Fruit fly (Drosophila melanogaster) whole organism, embryonic: ENCODE measurements around the gene CG31122.

Experiments used
- B-H1 ChIP-seq: fragments of 200-800 bp; sonication (Bioruptor generic); IDR thresholded peaks from 3 replicates; pipeline ENCODE4 v1.3.6; 2022; ENCODE audit warnings: missing biosample characterization, missing genetic modification characterization
- BtbVII ChIP-seq: fragments of 200-800 bp; sonication (Bioruptor generic); optimal IDR thresholded peaks from 3 replicates; lab custom pipeline; 2017; ENCODE audit warnings: missing biosample characterization, mild to moderate bottlenecking, missing genetic modification characterization
- Bteb2 ChIP-seq: fragments of 200-800 bp; sonication (Bioruptor generic); optimal IDR thresholded peaks from 2 replicates; lab custom pipeline; 2016; ENCODE audit warnings: missing biosample characterization, missing genetic modification characterization
- CG10543 ChIP-seq: fragments of 200-800 bp; sonication (Bioruptor generic); optimal IDR thresholded peaks from 3 replicates; lab custom pipeline; 2017; ENCODE audit warnings: missing biosample characterization, mild to moderate bottlenecking, missing genetic modification characterization, moderate library complexity
- CG12769 ChIP-seq: fragments of 200-800 bp; sonication (Bioruptor generic); optimal IDR thresholded peaks from 2 replicates; lab custom pipeline; 2019; ENCODE audit warnings: missing biosample characterization, mild to moderate bottlenecking, missing genetic modification characterization, moderate library complexity
- CG13296 ChIP-seq: fragments of 200-800 bp; sonication (Bioruptor generic); optimal IDR thresholded peaks from 3 replicates; lab custom pipeline; 2018; ENCODE audit warnings: missing biosample characterization, mild to moderate bottlenecking, missing genetic modification characterization
- CG14441 ChIP-seq: fragments of 200-800 bp; sonication (Bioruptor generic); IDR thresholded peaks from 2 replicates; pipeline ENCODE4 v1.3.6; 2022; ENCODE audit warnings: missing biosample characterization, missing genetic modification characterization
- CG1602 ChIP-seq: fragments of 200-800 bp; sonication (Bioruptor generic); optimal IDR thresholded peaks from 3 replicates; lab custom pipeline; 2016; ENCODE audit warnings: missing biosample characterization, missing genetic modification characterization
- CG2116 ChIP-seq: fragments of 200-800 bp; sonication (Bioruptor generic); optimal IDR thresholded peaks from 3 replicates; lab custom pipeline; 2018; ENCODE audit warnings: missing biosample characterization, mild to moderate bottlenecking, missing genetic modification characterization
- CG2889 ChIP-seq: fragments of 200-800 bp; sonication (Bioruptor generic); IDR thresholded peaks from 3 replicates; pipeline ENCODE4 v1.3.6; 2022; ENCODE audit warnings: missing biosample characterization, missing genetic modification characterization
- CG31388 ChIP-seq: fragments of 200-800 bp; sonication (Bioruptor generic); optimal IDR thresholded peaks from 2 replicates; lab custom pipeline; 2016; ENCODE audit warnings: missing biosample characterization, missing genetic modification characterization
- CG32772 ChIP-seq: fragments of 200-800 bp; sonication (Bioruptor generic); IDR thresholded peaks from 2 replicates; pipeline ENCODE4 v1.3.6; 2022; ENCODE audit warnings: missing biosample characterization, missing genetic modification characterization
- CG4617 ChIP-seq: fragments of 200-800 bp; sonication (Bioruptor generic); optimal IDR thresholded peaks from 3 replicates; lab custom pipeline; 2016; ENCODE audit warnings: missing biosample characterization, missing genetic modification characterization, borderline replicate concordance
- CG5245 ChIP-seq: fragments of 200-800 bp; sonication (Bioruptor generic); optimal IDR thresholded peaks from 3 replicates; lab custom pipeline; 2016; ENCODE audit warnings: missing biosample characterization, missing genetic modification characterization
- Camta ChIP-seq: fragments of 200-800 bp; sonication (Bioruptor generic); optimal IDR thresholded peaks from 2 replicates; lab custom pipeline; 2016; ENCODE audit warnings: missing biosample characterization, missing genetic modification characterization
- CrebB ChIP-seq: fragments of 200-800 bp; sonication (Bioruptor generic); optimal IDR thresholded peaks from 3 replicates; lab custom pipeline; 2018; ENCODE audit warnings: missing biosample characterization, mild to moderate bottlenecking, missing genetic modification characterization
- Fer2 ChIP-seq: fragments of 200-800 bp; sonication (Bioruptor generic); optimal IDR thresholded peaks from 2 replicates; lab custom pipeline; 2018; ENCODE audit warnings: missing biosample characterization, mild to moderate bottlenecking, missing genetic modification characterization, moderate library complexity
- HmgD ChIP-seq: fragments of 200-800 bp; sonication (Bioruptor generic); optimal IDR thresholded peaks from 3 replicates; lab custom pipeline; 2016; ENCODE audit warnings: missing biosample characterization, missing genetic modification characterization
- Hmr ChIP-seq: fragments of 200-800 bp; sonication (Bioruptor generic); optimal IDR thresholded peaks from 3 replicates; lab custom pipeline; 2017; ENCODE audit warnings: mild to moderate bottlenecking, missing biosample characterization, missing genetic modification reagents, missing genetic modification characterization
- Hsf ChIP-seq: fragments of 200-800 bp; sonication (Bioruptor generic); optimal IDR thresholded peaks from 3 replicates; lab custom pipeline; 2016; ENCODE audit warnings: missing biosample characterization, missing genetic modification characterization
- Rx ChIP-seq: fragments of 200-800 bp; sonication (Bioruptor generic); IDR thresholded peaks from 2 replicates; pipeline ENCODE4 v1.3.6; 2022; ENCODE audit warnings: missing biosample characterization, missing genetic modification characterization
- Sin3A ChIP-seq: fragments of >200 bp; optimal IDR thresholded peaks from 2 replicates; lab custom pipeline; 2018
- Ssrp ChIP-seq: fragments of 200-800 bp; sonication (Bioruptor generic); optimal IDR thresholded peaks from 2 replicates; lab custom pipeline; 2018; ENCODE audit warnings: missing biosample characterization, mild to moderate bottlenecking, missing genetic modification characterization, moderate library complexity
- Usf ChIP-seq: fragments of 200-800 bp; sonication (Bioruptor generic); optimal IDR thresholded peaks from 2 replicates; lab custom pipeline; 2017; ENCODE audit warnings: missing genotype, missing biosample characterization, missing genetic modification characterization
- Xrp1 ChIP-seq: fragments of 200-800 bp; sonication (Bioruptor generic); IDR thresholded peaks from 2 replicates; pipeline ENCODE4 v1.3.6; 2022; ENCODE audit warnings: missing biosample characterization, missing genetic modification characterization
- ac ChIP-seq: fragments of 200-800 bp; sonication (Bioruptor generic); optimal IDR thresholded peaks from 3 replicates; lab custom pipeline; 2017; ENCODE audit warnings: missing biosample characterization, mild to moderate bottlenecking, missing genetic modification characterization
- aop ChIP-seq: fragments of 200-800 bp; sonication (Bioruptor generic); IDR thresholded peaks from 2 replicates; pipeline ENCODE4 v1.3.6; 2022; ENCODE audit warnings: missing biosample characterization, missing genetic modification characterization
- bigmax ChIP-seq: fragments of 200-800 bp; sonication (Bioruptor generic); optimal IDR thresholded peaks from 2 replicates; lab custom pipeline; 2018; ENCODE audit warnings: missing biosample characterization, mild to moderate bottlenecking, missing genetic modification characterization
- btn ChIP-seq: fragments of 200-800 bp; sonication (Bioruptor generic); optimal IDR thresholded peaks from 2 replicates; lab custom pipeline; 2016; ENCODE audit warnings: missing biosample characterization, missing genetic modification characterization
- croc ChIP-seq: fragments of 200-800 bp; sonication (Bioruptor generic); conservative IDR thresholded peaks from 3 replicates; pipeline ENCODE4 v1.3.6; 2022; ENCODE audit warnings: missing biosample characterization, missing genetic modification characterization
- dan ChIP-seq: fragments of 200-800 bp; sonication (Bioruptor generic); IDR thresholded peaks from 2 replicates; pipeline ENCODE4 v1.3.6; 2022; ENCODE audit warnings: missing biosample characterization, missing genetic modification characterization
- danr ChIP-seq: fragments of 200-800 bp; sonication (Bioruptor generic); IDR thresholded peaks from 2 replicates; pipeline ENCODE4 v1.3.6; 2022; ENCODE audit warnings: missing biosample characterization, missing genetic modification characterization
- disco-r ChIP-seq: fragments of 200-800 bp; sonication (Bioruptor generic); optimal IDR thresholded peaks from 2 replicates; lab custom pipeline; 2016; ENCODE audit warnings: missing biosample characterization, missing genetic modification characterization
- dmrt11E ChIP-seq: fragments of 200-800 bp; sonication (Bioruptor generic); optimal IDR thresholded peaks from 3 replicates; lab custom pipeline; 2018; ENCODE audit warnings: missing biosample characterization, mild to moderate bottlenecking, missing genetic modification characterization, moderate library complexity
- ems ChIP-seq: fragments of 200-800 bp; sonication (Bioruptor generic); optimal IDR thresholded peaks from 3 replicates; lab custom pipeline; 2016; ENCODE audit warnings: missing biosample characterization, missing genetic modification characterization
- hbn ChIP-seq: fragments of 200-800 bp; sonication (Bioruptor generic); IDR thresholded peaks from 2 replicates; pipeline ENCODE4 v1.3.6; 2022; ENCODE audit warnings: missing biosample characterization, missing genetic modification characterization; ENCODE audit not compliant: partially characterized antibody
- kay ChIP-seq: fragments of 200-800 bp; sonication (Bioruptor generic); optimal IDR thresholded peaks from 2 replicates; lab custom pipeline; 2016; ENCODE audit warnings: missing biosample characterization, missing genetic modification characterization
- mld ChIP-seq: fragments of 200-800 bp; sonication (Bioruptor generic); IDR thresholded peaks from 3 replicates; pipeline ENCODE4 v1.3.6; 2022; ENCODE audit warnings: missing biosample characterization, missing genetic modification characterization; ENCODE audit not compliant: partially characterized antibody
- nom ChIP-seq: fragments of 200-800 bp; sonication (Bioruptor generic); optimal IDR thresholded peaks from 2 replicates; lab custom pipeline; 2017; ENCODE audit warnings: missing biosample characterization, missing genetic modification characterization, mild to moderate bottlenecking, moderate library complexity, missing genetic modification reagents
- pan ChIP-seq, 4 experiments: fragments of >200 bp in 3 of 4; fragments of 200-800 bp in 1 of 4; sonication (Bioruptor generic) in 1 of 4; optimal IDR thresholded peaks in 3 of 4; IDR thresholded peaks in 1 of 4; 2 replicates each; pipeline versions ENCODE4 v1.3.6 to Lab custom; 2017 to 2022; ENCODE audit warnings: missing biosample characterization in 2 of 4, missing genetic modification characterization in 2 of 4, mixed read lengths in 1 of 4
- ranshi ChIP-seq: fragments of 200-800 bp; sonication (Bioruptor generic); IDR thresholded peaks from 2 replicates; pipeline ENCODE4 v1.3.6; 2022; ENCODE audit warnings: missing biosample characterization, missing genetic modification characterization
- scrt ChIP-seq: fragments of 200-800 bp; sonication (Bioruptor generic); optimal IDR thresholded peaks from 2 replicates; lab custom pipeline; 2018; ENCODE audit warnings: missing biosample characterization, mild to moderate bottlenecking, missing genetic modification characterization, moderate library complexity
- sim ChIP-seq: fragments of 200-800 bp; sonication (Bioruptor generic); IDR thresholded peaks from 2 replicates; pipeline ENCODE4 v1.3.6; 2022; ENCODE audit warnings: missing biosample characterization, missing genetic modification characterization
- slbo ChIP-seq: fragments of 200-800 bp; sonication (Bioruptor generic); IDR thresholded peaks from 2 replicates; pipeline ENCODE4 v1.3.6; 2022; ENCODE audit warnings: missing biosample characterization, missing genetic modification characterization
- tgo ChIP-seq: fragments of 200-800 bp; sonication (Bioruptor generic); IDR thresholded peaks from 3 replicates; pipeline ENCODE4 v1.3.6; 2022; ENCODE audit warnings: missing biosample characterization, missing genetic modification characterization
- tin ChIP-seq: fragments of 200-800 bp; sonication (Bioruptor generic); optimal IDR thresholded peaks from 3 replicates; lab custom pipeline; 2016; ENCODE audit warnings: missing biosample characterization, missing genetic modification characterization
- trem ChIP-seq: fragments of 200-800 bp; optimal IDR thresholded peaks from 3 replicates; lab custom pipeline; 2019; ENCODE audit warnings: missing biosample characterization, mild to moderate bottlenecking, missing genetic modification characterization, moderate library complexity
- trh ChIP-seq: fragments of 200-800 bp; sonication (Bioruptor generic); optimal IDR thresholded peaks from 2 replicates; lab custom pipeline; 2016; ENCODE audit warnings: missing biosample characterization, missing genetic modification characterization
- zfh2 ChIP-seq: fragments of 200-800 bp; sonication (Bioruptor generic); optimal IDR thresholded peaks from 2 replicates; lab custom pipeline; 2016; ENCODE audit warnings: missing biosample characterization, missing genetic modification characterization

CG31122 gene

dm6 chr3R:18396801-18397604 is 15.7 kb downstream of the CG31122 start, which contains the start of gene Vti1b (continued):
- TF ChIP-seq CrebB (tag; lab: Kevin White, UChicago) (peak; percentile 85), croc (GFP tag; lab: Robert Waterston, UW) (peak; percentile 93), Hmr (peak; percentile 90), Ssrp (peak; percentile 94), tgo (peak; percentile 94), bigmax (peak; percentile 18), B-H1 (GFP tag; lab: Robert Waterston, UW) (peak; percentile 88), CG31388 (GFP tag; lab: Kevin White, UChicago) (peak; percentile 83), Sin3A (lab: Kevin White, UChicago) (no peak), HmgD (GFP tag; lab: Kevin White, UChicago) (peak; percentile 78), trem (tag; lab: Kevin White, UChicago) (peak; percentile 92), Rx (GFP tag; lab: Robert Waterston, UW) (peak; percentile 87), aop (GFP tag; lab: Robert Waterston, UW) (peak; percentile 89), nom (GFP tag; lab: Kevin White, UChicago) (peak; percentile 82), CG14441 (GFP tag; lab: Robert Waterston, UW) (peak; percentile 94), pan (optimal IDR thresholded peaks at IDR 0.05; lab: Kevin White, UChicago) (no peak), pan (GFP tag; optimal IDR thresholded peaks at IDR 0.05 in 1 of 2, IDR thresholded peaks at IDR 0.05 in 1 of 2) (peak in 1 of 2 experiments; percentile 95), trh (GFP tag; lab: Kevin White, UChicago) (peak; percentile 63), kay (GFP tag; lab: Kevin White, UChicago) (peak; percentile 82), dmrt11E (peak; percentile 94), mld (no peak), BtbVII (GFP tag; lab: Kevin White, UChicago) (peak; percentile 90), tin (GFP tag; lab: Kevin White, UChicago) (peak; percentile 96), slbo (GFP tag; lab: Robert Waterston, UW) (peak; percentile 95), scrt (GFP tag; lab: Kevin White, UChicago) (peak; percentile 89), Hsf (GFP tag; lab: Kevin White, UChicago) (peak; percentile 96), CG4617 (peak; percentile 85), disco-r (GFP tag; lab: Kevin White, UChicago) (peak; percentile 84), CG10543 (peak; percentile 84), CG32772 (GFP tag; lab: Robert Waterston, UW) (peak; percentile 91), CG13296 (GFP tag; lab: Kevin White, UChicago) (peak; percentile 85), ems (GFP tag; lab: Kevin White, UChicago) (peak; percentile 91), ac (GFP tag; lab: Kevin White, UChicago) (peak; percentile 74), Usf (GFP tag; lab: Kevin White, UChicago) (peak; percentile 83), ranshi (GFP tag; lab: Robert Waterston, UW) (peak; percentile 92), sim (GFP tag; lab: Robert Waterston, UW) (peak; percentile 73), btn (GFP tag; lab: Kevin White, UChicago) (peak; percentile 83), zfh2 (GFP tag; lab: Kevin White, UChicago) (peak; percentile 85), Bteb2 (peak; percentile 90), Fer2 (peak; percentile 73), hbn (0 out of 2 replicates have a peak, but pooled peaks have one; percentile 35), CG2116 (GFP tag; lab: Kevin White, UChicago) (peak; percentile 69), CG5245 (GFP tag; lab: Kevin White, UChicago) (peak; percentile 92), CG1602 (peak; percentile 89), CG2889 (peak; percentile 85; the same call in 2 of the 3 replicates), danr (GFP tag; lab: Robert Waterston, UW) (peak; percentile 88), CG12769 (tag; lab: Kevin White, UChicago) (peak; percentile 93), dan (peak; percentile 83), Camta (GFP tag; lab: Kevin White, UChicago) (peak; percentile 80), Xrp1 (GFP tag; lab: Robert Waterston, UW) (peak; percentile 96)
